Worm (Caenorhabditis elegans) whole organism, mixed stage, embryonic: ENCODE measurements around the gene C16C8.9.
"Not testable (repeated sequence)": the region's sequence is repeated elsewhere in the genome, so short reads cannot be mapped to it uniquely, and the experiment has no call there.

Experiments
- M03D4.4 ChIP-seq: sonication (generic microtip); optimal IDR thresholded peaks from 2 replicates; lab custom pipeline; 2017; ENCODE audit warnings: mild to moderate bottlenecking, missing genetic modification characterization, missing compliant biosample characterization
- bed-3 ChIP-seq: fragments of 200-800 bp; sonication (Bioruptor generic); optimal IDR thresholded peaks from 3 replicates; lab custom pipeline; 2018; ENCODE audit warnings: mild to moderate bottlenecking, missing genetic modification characterization, moderate library complexity, missing compliant biosample characterization
- blmp-1 ChIP-seq: fragments of 150-350 bp; optimal IDR thresholded peaks from 2 replicates; lab custom pipeline; 2014; ENCODE audit warnings: missing biosample characterization, missing genetic modification characterization
- ceh-43 ChIP-seq: fragments of 200-800 bp; sonication (Bioruptor generic); optimal IDR thresholded peaks from 2 replicates; lab custom pipeline; 2018; ENCODE audit warnings: mild to moderate bottlenecking, missing genetic modification characterization, moderate library complexity, missing compliant biosample characterization
- ceh-83 ChIP-seq: fragments of 200-800 bp; sonication (Bioruptor generic); optimal IDR thresholded peaks from 2 replicates; lab custom pipeline; 2018; ENCODE audit warnings: mild to moderate bottlenecking, missing genetic modification characterization, missing compliant biosample characterization
- ces-1 ChIP-seq: fragments of 150-350 bp; optimal IDR thresholded peaks from 2 replicates; lab custom pipeline; 2014; ENCODE audit warnings: missing biosample characterization, missing genetic modification reagents, missing genetic modification characterization
- cnd-1 ChIP-seq: fragments of 200-800 bp; sonication (Bioruptor generic); optimal IDR thresholded peaks from 2 replicates; lab custom pipeline; 2018; ENCODE audit warnings: mild to moderate bottlenecking, missing genetic modification characterization, missing compliant biosample characterization
- drap-1 ChIP-seq: fragments of 200-800 bp; sonication (Bioruptor generic); optimal IDR thresholded peaks from 3 replicates; lab custom pipeline; 2018; ENCODE audit warnings: mild to moderate bottlenecking, missing genetic modification characterization, missing compliant biosample characterization
- elt-1 ChIP-seq: sonication (generic microtip); optimal IDR thresholded peaks from 2 replicates; lab custom pipeline; 2017; ENCODE audit warnings: missing genetic modification characterization, mild to moderate bottlenecking, missing compliant biosample characterization, antibody characterized with exemption, moderate library complexity, borderline replicate concordance; ENCODE audit not compliant: insufficient read depth
- flh-1 ChIP-seq: fragments of 200-800 bp; sonication (Bioruptor generic); optimal IDR thresholded peaks from 2 replicates; lab custom pipeline; 2018; ENCODE audit warnings: mild to moderate bottlenecking, missing genetic modification characterization, moderate library complexity, missing compliant biosample characterization
- ham-2 ChIP-seq: fragments of 200-800 bp; sonication (Bioruptor generic); optimal IDR thresholded peaks from 2 replicates; lab custom pipeline; 2018; ENCODE audit warnings: mild to moderate bottlenecking, missing genetic modification characterization, missing compliant biosample characterization
- hlh-1 ChIP-seq: fragments of 150-350 bp; optimal IDR thresholded peaks from 2 replicates; lab custom pipeline; 2014; ENCODE audit warnings: missing biosample characterization, missing genetic modification reagents, missing genetic modification characterization
- lin-32 ChIP-seq: fragments of 200-800 bp; sonication (Bioruptor generic); optimal IDR thresholded peaks from 2 replicates; lab custom pipeline; 2018; ENCODE audit warnings: mild to moderate bottlenecking, missing genetic modification characterization, missing compliant biosample characterization
- lsy-2 ChIP-seq: fragments of 150-350 bp; optimal IDR thresholded peaks from 2 replicates; lab custom pipeline; 2014; ENCODE audit warnings: missing biosample characterization, missing genetic modification characterization
- mab-5 ChIP-seq: fragments of 150-350 bp; optimal IDR thresholded peaks from 2 replicates; lab custom pipeline; 2014; ENCODE audit warnings: missing biosample characterization, missing genetic modification characterization
- mep-1 ChIP-seq: fragments of 150-350 bp; optimal IDR thresholded peaks from 2 replicates; lab custom pipeline; 2017; ENCODE audit warnings: missing biosample characterization, missing genetic modification reagents, missing genetic modification characterization, inconsistent platforms
- mls-2 ChIP-seq: sonication (generic microtip); optimal IDR thresholded peaks from 2 replicates; lab custom pipeline; 2016; ENCODE audit warnings: mild to moderate bottlenecking, missing genetic modification characterization, moderate library complexity, missing compliant biosample characterization
- nhr-2 ChIP-seq: fragments of 150-350 bp; optimal IDR thresholded peaks from 2 replicates; lab custom pipeline; 2014; ENCODE audit warnings: missing biosample characterization, missing genetic modification characterization
- nhr-237 ChIP-seq: fragments of 150-350 bp; optimal IDR thresholded peaks from 2 replicates; lab custom pipeline; 2014; ENCODE audit warnings: missing biosample characterization, missing genetic modification characterization
- nhr-76 ChIP-seq: sonication (generic microtip); optimal IDR thresholded peaks from 2 replicates; lab custom pipeline; 2017; ENCODE audit warnings: missing biosample characterization, missing genetic modification characterization
- pha-4 ChIP-seq: fragments of 150-350 bp; optimal IDR thresholded peaks from 2 replicates; lab custom pipeline; 2018; ENCODE audit warnings: missing biosample characterization, missing genetic modification reagents, missing genetic modification characterization
- sem-2 ChIP-seq: fragments of 200-800 bp; sonication (Bioruptor generic); optimal IDR thresholded peaks from 2 replicates; lab custom pipeline; 2018; ENCODE audit warnings: mild to moderate bottlenecking, missing genetic modification characterization, missing compliant biosample characterization
- snpc-4 ChIP-seq: fragments of 150-350 bp; optimal IDR thresholded peaks from 2 replicates; lab custom pipeline; 2014; ENCODE audit warnings: missing biosample characterization, missing genetic modification characterization
- sptf-1 ChIP-seq: sonication (generic microtip); optimal IDR thresholded peaks from 2 replicates; lab custom pipeline; 2017; ENCODE audit warnings: mild to moderate bottlenecking, missing genetic modification characterization, moderate library complexity, missing compliant biosample characterization
- tbx-8 ChIP-seq: fragments of 200-800 bp; sonication (Bioruptor generic); optimal IDR thresholded peaks from 2 replicates; lab custom pipeline; 2018; ENCODE audit warnings: mild to moderate bottlenecking, missing genetic modification characterization, moderate library complexity, missing compliant biosample characterization
- unc-120 ChIP-seq: sonication (generic microtip); optimal IDR thresholded peaks from 2 replicates; lab custom pipeline; 2017; ENCODE audit warnings: missing genetic modification characterization, missing compliant biosample characterization; ENCODE audit not compliant: poor library complexity, severe bottlenecking
- unc-39 ChIP-seq: fragments of 150-350 bp; optimal IDR thresholded peaks from 2 replicates; lab custom pipeline; 2014; ENCODE audit warnings: missing biosample characterization, missing genetic modification characterization
- zip-8 ChIP-seq: fragments of 150-350 bp; optimal IDR thresholded peaks from 2 replicates; lab custom pipeline; 2014; ENCODE audit warnings: missing biosample characterization, missing genetic modification characterization
- ztf-11 ChIP-seq: fragments of 150-350 bp; optimal IDR thresholded peaks from 2 replicates; lab custom pipeline; 2014; ENCODE audit warnings: missing biosample characterization, missing genetic modification characterization

The C16C8.9 gene

DNA sequence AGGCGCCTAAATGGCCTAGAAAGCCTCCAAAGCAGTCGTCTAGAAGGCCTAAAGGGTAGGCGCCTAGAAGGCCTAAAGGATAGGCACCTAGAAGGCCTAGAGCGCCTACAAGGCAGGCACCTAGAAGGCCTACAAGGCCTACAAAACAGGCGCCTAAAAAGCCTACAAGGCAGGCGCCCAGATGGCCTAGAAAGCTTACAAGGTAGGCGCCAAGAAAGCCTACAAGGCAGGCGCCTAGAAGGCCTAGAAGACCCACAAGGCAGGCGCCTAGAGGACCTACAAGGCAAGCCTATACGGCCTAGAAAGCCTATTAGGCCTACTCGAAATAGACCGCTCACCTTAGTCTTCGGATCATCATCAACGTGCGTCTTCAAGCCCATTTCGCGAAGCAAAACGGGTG is 39.0 kb upstream of the C16C8.9 start:
- TF ChIP-seq snpc-4 (tag; lab: Kevin White, UChicago) (no peak), nhr-2 (tag; lab: Kevin White, UChicago) (no peak), ceh-43 (GFP tag; lab: Kevin White, UChicago) (no peak), mls-2 (no peak), cnd-1 (no peak), drap-1 (GFP tag; lab: Kevin White, UChicago) (no peak), flh-1 (no peak), bed-3 (GFP tag; lab: Kevin White, UChicago) (no peak), sptf-1 (tag; lab: Kevin White, UChicago) (no peak)

ce11 chrII:3500373-3500772 is 37.4 kb upstream of the C16C8.9 start:
- TF ChIP-seq mab-5 (no peak), flh-1 (no peak), ztf-11 (tag; lab: Kevin White, UChicago) (no peak), mep-1 (tag; lab: Kevin White, UChicago) (no peak), lsy-2 (tag; lab: Kevin White, UChicago) (no peak), bed-3 (GFP tag; lab: Kevin White, UChicago) (no peak), ceh-43 (GFP tag; lab: Kevin White, UChicago) (no peak), blmp-1 (tag; lab: Kevin White, UChicago) (no peak), nhr-76 (no peak), cnd-1 (no peak), nhr-237 (tag; lab: Kevin White, UChicago) (no peak), pha-4 (tag; lab: Kevin White, UChicago) (no peak), mls-2 (no peak), unc-120 (tag; lab: Kevin White, UChicago) (no peak), snpc-4 (tag; lab: Kevin White, UChicago) (no peak), unc-39 (no peak), drap-1 (GFP tag; lab: Kevin White, UChicago) (no peak)
- TF ChIP-seq, all 35 proteins: peak for 0

DNA sequence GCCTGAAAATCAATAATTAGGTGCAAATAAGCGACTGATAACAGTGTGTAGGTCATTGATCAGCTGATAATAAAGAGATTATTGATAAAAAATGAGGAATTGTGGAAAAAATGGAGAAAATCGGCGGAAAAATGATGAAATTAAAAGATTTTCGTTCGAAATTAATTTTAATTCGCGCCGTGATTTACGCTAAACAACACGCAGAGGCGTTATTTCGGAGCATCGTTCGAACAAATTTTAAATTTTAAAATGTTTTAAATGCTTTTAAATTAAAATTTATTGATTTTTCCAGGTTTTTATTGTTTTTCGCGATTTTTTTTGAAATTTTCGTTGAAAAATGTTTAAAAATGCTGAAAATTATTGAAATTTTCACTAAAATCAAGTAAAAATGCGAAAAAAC is 36.4 kb upstream of the C16C8.9 start, which contains the start of gene Y49F6B.9:
Gene Y49F6B.9 (minus strand): TSS at position 2 of the 400 bp plus-strand sequence.
- TF ChIP-seq ceh-83 (no peak), sem-2 (GFP tag; lab: Kevin White, UChicago) (no peak), flh-1 (no peak), ztf-11 (tag; lab: Kevin White, UChicago) (no peak), unc-39 (no peak), tbx-8 (no peak), bed-3 (GFP tag; lab: Kevin White, UChicago) (no peak), nhr-237 (tag; lab: Kevin White, UChicago) (no peak), lsy-2 (tag; lab: Kevin White, UChicago) (no peak), ham-2 (no peak), snpc-4 (tag; lab: Kevin White, UChicago) (no peak)

DNA sequence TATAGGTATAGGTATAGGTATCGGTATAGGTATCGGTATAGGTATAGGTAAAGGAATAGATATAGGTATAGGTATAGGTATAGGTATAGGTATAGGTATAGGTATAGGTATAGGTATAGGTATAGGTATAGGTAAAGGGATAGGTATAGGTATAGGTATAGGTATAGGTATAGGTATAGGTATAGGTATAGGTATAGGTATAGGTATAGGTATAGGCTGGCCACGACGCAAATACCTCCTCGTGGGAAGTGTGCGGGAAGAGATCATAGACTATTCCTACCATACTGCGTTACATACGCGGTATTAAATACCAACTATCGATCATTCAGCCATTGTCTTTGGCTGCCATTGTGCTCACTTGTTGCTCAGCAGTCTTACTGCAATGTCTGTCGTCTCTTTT is 27.8 kb upstream of the C16C8.9 start, which contains the start of gene fbxb-112:
Gene fbxb-112 (plus strand): TSS at position 301 of the 400 bp plus-strand sequence.
- TF ChIP-seq unc-120 (tag; lab: Kevin White, UChicago); zip-8 (tag; lab: Kevin White, UChicago); mab-5: not testable (repeated sequence)
- TF ChIP-seq, all 35 proteins: peak for 0; not testable (repeated sequence) for 35

DNA sequence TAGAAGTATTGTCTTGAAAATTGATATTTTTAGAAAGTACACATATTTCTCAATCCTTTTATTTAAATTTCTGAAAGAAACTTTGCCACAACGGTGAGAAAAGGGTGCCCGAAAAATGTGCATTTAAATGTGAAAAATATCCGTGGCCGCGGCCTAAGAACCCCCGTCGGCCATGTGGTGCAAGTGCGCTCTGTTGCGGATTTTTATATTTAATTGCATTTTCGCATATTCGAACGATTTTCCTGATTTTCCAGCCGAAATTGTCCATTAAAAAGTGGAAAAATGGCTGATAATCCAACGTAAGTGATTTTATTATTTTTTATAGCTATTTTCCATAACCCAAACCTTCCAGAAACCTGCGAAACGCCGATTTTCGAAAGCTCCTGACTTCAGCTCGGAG is 19.2 kb upstream of the C16C8.9 start, which contains the start of gene smu-2:
Gene smu-2 (plus strand): TSS at position 178 of the 400 bp plus-strand sequence.
- peak; percentile 16 for TF ChIP-seq lin-32 (GFP tag; lab: Kevin White, UChicago)
- TF ChIP-seq elt-1 (tag; lab: Kevin White, UChicago) = no peak
- TF ChIP-seq mab-5 = peak; percentile 55
- peak; percentile 20 for TF ChIP-seq cnd-1
- no peak for TF ChIP-seq unc-120 (tag; lab: Kevin White, UChicago)
- TF ChIP-seq hlh-1 (tag; lab: Kevin White, UChicago) = no peak
- TF ChIP-seq mls-2 = no peak
- peak; percentile 97 for TF ChIP-seq ces-1 (GFP tag; lab: Kevin White, UChicago)
- TF ChIP-seq sptf-1 (tag; lab: Kevin White, UChicago) = peak; percentile 75
- TF ChIP-seq nhr-76 = no peak
- no peak for TF ChIP-seq M03D4.4 (tag; lab: Kevin White, UChicago)
- no peak for TF ChIP-seq tbx-8
- peak; percentile 7 for TF ChIP-seq ceh-43 (GFP tag; lab: Kevin White, UChicago)
- peak; percentile 39 for TF ChIP-seq lsy-2 (tag; lab: Kevin White, UChicago)
- peak; percentile 49 for TF ChIP-seq mep-1 (tag; lab: Kevin White, UChicago)
